Fruit fly (Drosophila melanogaster) Kc167 (cell line): Measurements from ENCODE around the gene CG42751.

Experiments
- Myc ChIP-seq: fragments of >200 bp; optimal IDR thresholded peaks from 2 replicates; lab custom pipeline; 2017; ENCODE audit warnings: missing external identifiers
- Sin3A ChIP-seq: fragments of >200 bp; optimal IDR thresholded peaks from 2 replicates; lab custom pipeline; 2018; ENCODE audit warnings: missing external identifiers
- h ChIP-seq: fragments of >200 bp; optimal IDR thresholded peaks from 3 replicates; lab custom pipeline; 2018; ENCODE audit warnings: missing external identifiers
- insv ChIP-seq: fragments of >200 bp; optimal IDR thresholded peaks from 3 replicates; lab custom pipeline; 2018; ENCODE audit warnings: missing external identifiers
- psq ChIP-seq: fragments of >200 bp; optimal IDR thresholded peaks from 2 replicates; lab custom pipeline; 2017; ENCODE audit warnings: missing external identifiers
- ttk ChIP-seq: sonication (Bioruptor generic); optimal IDR thresholded peaks from 2 replicates; lab custom pipeline; 2017; ENCODE audit warnings: missing external identifiers

Gene CG42751

dm6 chr2L:11853130-11853529 is at the start of gene CG42751:
TSS of gene CG42751 (plus strand) at chr2L:11853430.
- TF ChIP-seq Sin3A (lab: Kevin White, UChicago): no peak
- no peak for TF ChIP-seq ttk (lab: Kevin White, UChicago)
- TF ChIP-seq psq (lab: Kevin White, UChicago): no peak
- no peak for TF ChIP-seq h (lab: Kevin White, UChicago)
- no peak for TF ChIP-seq insv (lab: Kevin White, UChicago)
- TF ChIP-seq Myc (lab: Kevin White, UChicago): no peak

- no peak for TF ChIP-seq insv (lab: Kevin White, UChicago)
- TF ChIP-seq h (lab: Kevin White, UChicago): no peak
- no peak for TF ChIP-seq psq (lab: Kevin White, UChicago)
- TF ChIP-seq ttk (lab: Kevin White, UChicago): no peak
- no peak for TF ChIP-seq Sin3A (lab: Kevin White, UChicago)
- no peak for TF ChIP-seq Myc (lab: Kevin White, UChicago)
These were observed 48.8 kb upstream of the CG42751 start for dm6 chr2L:11804228-11805044.

dm6 chr2L:11806022-11806700 is 47.1 kb upstream of the CG42751 start:
- TF ChIP-seq insv (lab: Kevin White, UChicago): no peak
- TF ChIP-seq psq (lab: Kevin White, UChicago): peak; percentile 81

dm6 chr2L:11806701-11807674 is 46.2 kb upstream of the CG42751 start:
- TF ChIP-seq insv (lab: Kevin White, UChicago) (no peak), psq (lab: Kevin White, UChicago) (peak; percentile 57)

- TF ChIP-seq insv (lab: Kevin White, UChicago) (no peak), Myc (lab: Kevin White, UChicago) (no peak), Sin3A (lab: Kevin White, UChicago) (no peak), h (lab: Kevin White, UChicago) (no peak), ttk (lab: Kevin White, UChicago) (no peak), psq (lab: Kevin White, UChicago) (peak; percentile 32)
These were observed 45.5 kb upstream of the CG42751 start for dm6 chr2L:11807697-11808226.

- TF ChIP-seq Myc (lab: Kevin White, UChicago) (no peak), insv (lab: Kevin White, UChicago) (no peak), psq (lab: Kevin White, UChicago) (no peak)
These were observed 44.9 kb upstream of the CG42751 start for dm6 chr2L:11808327-11808701.

dm6 chr2L:11808702-11809583 is 44.3 kb upstream of the CG42751 start, which contains the start of gene crol:
TSS of gene crol (minus strand) at chr2L:11809438.
- TF ChIP-seq Sin3A (lab: Kevin White, UChicago): no peak
- no peak for TF ChIP-seq h (lab: Kevin White, UChicago)
- no peak for TF ChIP-seq Myc (lab: Kevin White, UChicago)
- TF ChIP-seq ttk (lab: Kevin White, UChicago): no peak
- TF ChIP-seq psq (lab: Kevin White, UChicago): no peak
- no peak for TF ChIP-seq insv (lab: Kevin White, UChicago)

dm6 chr2L:11809823-11810222 is 43.4 kb upstream of the CG42751 start:
- TF ChIP-seq ttk (lab: Kevin White, UChicago): no peak
- TF ChIP-seq Myc (lab: Kevin White, UChicago): no peak
- TF ChIP-seq h (lab: Kevin White, UChicago): no peak
- TF ChIP-seq psq (lab: Kevin White, UChicago): no peak
- TF ChIP-seq Sin3A (lab: Kevin White, UChicago): no peak
- no peak for TF ChIP-seq insv (lab: Kevin White, UChicago)

- TF ChIP-seq insv (lab: Kevin White, UChicago) (no peak), Sin3A (lab: Kevin White, UChicago) (no peak), Myc (lab: Kevin White, UChicago) (no peak), h (lab: Kevin White, UChicago) (no peak), ttk (lab: Kevin White, UChicago) (no peak), psq (lab: Kevin White, UChicago) (no peak)
These were observed 40.2 kb upstream of the CG42751 start for dm6 chr2L:11812781-11813664.
